Fruit fly (Drosophila melanogaster): Measurements from ENCODE around the gene PKD.

The PKD gene

dm6 chr3R:18298298-18298899, 15.8 kb downstream of the PKD start (continued):
- TF ChIP-seq gce (GFP tag; IDR thresholded peaks at IDR 0.05) (no peak), CG17802 (tag; optimal IDR thresholded peaks at IDR 0.05) (no peak), ind (GFP tag; optimal IDR thresholded peaks at IDR 0.05) (no peak), CG1233 (GFP tag; optimal IDR thresholded peaks at IDR 0.05) (no peak), CG3726 (GFP tag; IDR thresholded peaks at IDR 0.05) (no peak), Deaf1 (tag; optimal IDR thresholded peaks at IDR 0.05) (peak; percentile 37), lbe (GFP tag; optimal IDR thresholded peaks at IDR 0.05) (no peak), CG8290 (GFP tag; optimal IDR thresholded peaks at IDR 0.05) (no peak), CG8290 (tag; optimal IDR thresholded peaks at IDR 0.05) (peak in 1 of 2 experiments; percentile 60), CG9817 (tag; optimal IDR thresholded peaks at IDR 0.05) (peak; percentile 21), abd-A (tag; optimal IDR thresholded peaks at IDR 0.05) (peak; percentile 46), Sry-δ (GFP tag; optimal IDR thresholded peaks at IDR 0.05) (no peak), BEAF-32 (GFP tag; optimal IDR thresholded peaks at IDR 0.05) (no peak), lilli (GFP tag; optimal IDR thresholded peaks at IDR 0.05) (peak; percentile 25), aop (GFP tag; IDR thresholded peaks at IDR 0.05) (no peak), CG11696 (GFP tag; IDR thresholded peaks at IDR 0.05) (peak; percentile 98), CG17361 (GFP tag; IDR thresholded peaks at IDR 0.05) (no peak), Rx (GFP tag; IDR thresholded peaks at IDR 0.05) (no peak), CG6683 (GFP tag; optimal IDR thresholded peaks at IDR 0.05) (no peak), sima (GFP tag; optimal IDR thresholded peaks at IDR 0.05) (no peak), CHES-1-like (GFP tag; optimal IDR thresholded peaks at IDR 0.05) (peak; percentile 51), Aef1 (GFP tag; IDR thresholded peaks at IDR 0.05) (peak; percentile 72), CG2120 (GFP tag; optimal IDR thresholded peaks at IDR 0.05) (no peak), Hey (tag; optimal IDR thresholded peaks at IDR 0.05) (peak; percentile 7), gfzf (GFP tag; optimal IDR thresholded peaks at IDR 0.05) (no peak), crp (GFP tag; optimal IDR thresholded peaks at IDR 0.05) (no peak), Sin3A (optimal IDR thresholded peaks at IDR 0.05) (no peak), ewg (GFP tag; optimal IDR thresholded peaks at IDR 0.05) (peak; percentile 59), C15 (GFP tag; IDR thresholded peaks at IDR 0.05) (no peak), sens-2 (GFP tag; IDR thresholded peaks at IDR 0.05) (no peak), CG9727 (GFP tag; optimal IDR thresholded peaks at IDR 0.05) (peak; percentile 6), Taf1 (GFP tag; IDR thresholded peaks at IDR 0.05) (no peak), sc (optimal IDR thresholded peaks at IDR 0.05) (no peak), sc (GFP tag; optimal IDR thresholded peaks at IDR 0.05) (no peak), tna (GFP tag; IDR thresholded peaks at IDR 0.05; ENCODE audit: partially characterized antibody) (no peak), CG11504 (tag; optimal IDR thresholded peaks at IDR 0.05) (no peak), Lim3 (GFP tag; IDR thresholded peaks at IDR 0.05) (no peak), gcm (GFP tag; optimal IDR thresholded peaks at IDR 0.05) (no peak), CG9932 (GFP tag; IDR thresholded peaks at IDR 0.05) (peak; percentile 5; the same call in 1 of the 2 replicates), CG15011 (GFP tag; optimal IDR thresholded peaks at IDR 0.05) (no peak), CG17912 (GFP tag; optimal IDR thresholded peaks at IDR 0.05) (peak; percentile 49), Rfx (GFP tag; IDR thresholded peaks at IDR 0.05) (peak; percentile 56), Doc2 (GFP tag; IDR thresholded peaks at IDR 0.05) (no peak), shn (GFP tag; optimal IDR thresholded peaks at IDR 0.05) (no peak), salm (tag; optimal IDR thresholded peaks at IDR 0.05) (no peak), CG7556 (GFP tag; optimal IDR thresholded peaks at IDR 0.05) (no peak), pita (GFP tag; optimal IDR thresholded peaks at IDR 0.05) (no peak), CG16813 (GFP tag; IDR thresholded peaks at IDR 0.05; ENCODE audit: partially characterized antibody) (no peak), YL-1 (GFP tag; optimal IDR thresholded peaks at IDR 0.05) (no peak), slou (GFP tag; optimal IDR thresholded peaks at IDR 0.05) (no peak), NK7.1 (GFP tag; optimal IDR thresholded peaks at IDR 0.05) (no peak), mirr (GFP tag; optimal IDR thresholded peaks at IDR 0.05) (peak; percentile 60)
